In genomic region chrX:10905047-10905446, dm6 we compare ENCODE assay signal across 5 fruit fly cellular contexts.
TF ChIP-seq lines count a peak whose summit lies in the region.

No protein-coding gene starts in this region.

- no peak for TF ChIP-seq CTCF in whole organism, embryonic (GFP tag; optimal IDR thresholded peaks at IDR 0.05; lab: Kevin White, UChicago)

TF ChIP-seq in whole organism, adult, 20 proteins besides CTCF, POLR2A, EP300 and RAD21:
- TF ChIP-seq bab1 (GFP tag; optimal IDR thresholded peaks at IDR 0.05; lab: Kevin White, UChicago) (peak; percentile 42), CG14711 (tag; optimal IDR thresholded peaks at IDR 0.05; lab: Kevin White, UChicago) (no peak)

TF ChIP-seq in whole organism, embryonic, 481 proteins besides CTCF, POLR2A, EP300 and RAD21 (continues in another document):
- TF ChIP-seq CkIIα-i1 (GFP tag; IDR thresholded peaks at IDR 0.05; lab: Robert Waterston, UW) (no peak), Usf (GFP tag; optimal IDR thresholded peaks at IDR 0.05; lab: Kevin White, UChicago) (peak; percentile 46), Ravus (GFP tag; IDR thresholded peaks at IDR 0.05; lab: Robert Waterston, UW) (no peak), Gug (GFP tag; IDR thresholded peaks at IDR 0.05; lab: Robert Waterston, UW) (peak; percentile 33; the same call in 1 of the 4 replicates), disco-r (GFP tag; optimal IDR thresholded peaks at IDR 0.05; lab: Kevin White, UChicago) (no peak), NFAT (GFP tag; IDR thresholded peaks at IDR 0.05; lab: Robert Waterston, UW) (no peak), CG10959 (GFP tag; IDR thresholded peaks at IDR 0.05; lab: Robert Waterston, UW) (no peak), CG18262 (tag; optimal IDR thresholded peaks at IDR 0.05; lab: Kevin White, UChicago) (peak; percentile 80), HHEX (GFP tag; optimal IDR thresholded peaks at IDR 0.05; lab: Kevin White, UChicago) (peak; percentile 74), CG10321 (GFP tag; IDR thresholded peaks at IDR 0.05; lab: Robert Waterston, UW) (no peak), tna (GFP tag; IDR thresholded peaks at IDR 0.05; lab: Robert Waterston, UW; ENCODE audit: partially characterized antibody) (no peak), CG4404 (GFP tag; IDR thresholded peaks at IDR 0.05; lab: Robert Waterston, UW) (peak; percentile 59), h (optimal IDR thresholded peaks at IDR 0.05; lab: Kevin White, UChicago) (no peak), CG30403 (GFP tag; optimal IDR thresholded peaks at IDR 0.05; lab: Kevin White, UChicago) (peak; percentile 71), Asciz (GFP tag; optimal IDR thresholded peaks at IDR 0.05; lab: Kevin White, UChicago) (peak; percentile 45), CG32767 (GFP tag; IDR thresholded peaks at IDR 0.05; lab: Robert Waterston, UW) (peak; percentile 31; the same call in 1 of the 2 replicates), CG5180 (GFP tag; optimal IDR thresholded peaks at IDR 0.05; lab: Kevin White, UChicago) (peak; percentile 38), CG3726 (GFP tag; IDR thresholded peaks at IDR 0.05; lab: Robert Waterston, UW) (0 out of 3 replicates have a peak, but pooled peaks have one; percentile 31), CG11504 (tag; optimal IDR thresholded peaks at IDR 0.05; lab: Kevin White, UChicago) (peak; percentile 82), CG14965 (GFP tag; optimal IDR thresholded peaks at IDR 0.05; lab: Kevin White, UChicago; ENCODE audit: borderline replicate concordance) (peak; percentile 36), tio (GFP tag; optimal IDR thresholded peaks at IDR 0.05; lab: Kevin White, UChicago) (peak; percentile 80)

TF ChIP-seq in whole organism, prepupa, 60 proteins besides CTCF, POLR2A, EP300 and RAD21 (continues in another document):
- TF ChIP-seq CG31627 (GFP tag; optimal IDR thresholded peaks at IDR 0.05; lab: Kevin White, UChicago): peak; percentile 29
- TF ChIP-seq Ets21C (GFP tag; optimal IDR thresholded peaks at IDR 0.05; lab: Kevin White, UChicago): peak; percentile 15
- no peak for TF ChIP-seq CG6276 (GFP tag; optimal IDR thresholded peaks at IDR 0.05; lab: Kevin White, UChicago)
- TF ChIP-seq CG6792 (GFP tag; optimal IDR thresholded peaks at IDR 0.05; lab: Kevin White, UChicago): peak; percentile 4
- TF ChIP-seq CG3919 (GFP tag; optimal IDR thresholded peaks at IDR 0.05; lab: Kevin White, UChicago): no peak
- TF ChIP-seq Ets96B (tag; optimal IDR thresholded peaks at IDR 0.05; lab: Kevin White, UChicago): no peak
- TF ChIP-seq Hr38 (GFP tag; optimal IDR thresholded peaks at IDR 0.05; lab: Kevin White, UChicago): no peak
- no peak for TF ChIP-seq Blimp-1 (GFP tag; optimal IDR thresholded peaks at IDR 0.05; lab: Kevin White, UChicago)
- peak; percentile 13 for TF ChIP-seq spab (GFP tag; optimal IDR thresholded peaks at IDR 0.05; lab: Kevin White, UChicago)
- TF ChIP-seq Eip75B (GFP tag; optimal IDR thresholded peaks at IDR 0.05; lab: Kevin White, UChicago): peak; percentile 57
- peak; percentile 51 for TF ChIP-seq esn (GFP tag; optimal IDR thresholded peaks at IDR 0.05; lab: Kevin White, UChicago)
- peak; percentile 10; the same call in 1 of the 3 replicates for TF ChIP-seq eg (GFP tag; IDR thresholded peaks at IDR 0.05; lab: Robert Waterston, UW)
- peak; percentile 42 for TF ChIP-seq CG32006 (GFP tag; optimal IDR thresholded peaks at IDR 0.05; lab: Kevin White, UChicago)
- no peak for TF ChIP-seq fkh (GFP tag; optimal IDR thresholded peaks at IDR 0.05; lab: Kevin White, UChicago)
- TF ChIP-seq CG15336 (GFP tag; IDR thresholded peaks at IDR 0.05; lab: Robert Waterston, UW): peak; percentile 46
- no peak for TF ChIP-seq CG4318 (GFP tag; optimal IDR thresholded peaks at IDR 0.05; lab: Kevin White, UChicago)
- peak; percentile 33 for TF ChIP-seq Smox (GFP tag; optimal IDR thresholded peaks at IDR 0.05; lab: Kevin White, UChicago)
- TF ChIP-seq acj6 (GFP tag; optimal IDR thresholded peaks at IDR 0.05; lab: Kevin White, UChicago): peak; percentile 16
- TF ChIP-seq OdsH (GFP tag; optimal IDR thresholded peaks at IDR 0.05; lab: Kevin White, UChicago): peak; percentile 36
- peak; percentile 20 for TF ChIP-seq CG34406 (GFP tag; optimal IDR thresholded peaks at IDR 0.05; lab: Kevin White, UChicago)
- TF ChIP-seq cyc (GFP tag; optimal IDR thresholded peaks at IDR 0.05; lab: Kevin White, UChicago): no peak
- peak; percentile 20 for TF ChIP-seq Hr4 (GFP tag; optimal IDR thresholded peaks at IDR 0.05; lab: Kevin White, UChicago)
- TF ChIP-seq CG11902 (GFP tag; optimal IDR thresholded peaks at IDR 0.05; lab: Kevin White, UChicago): no peak

TF ChIP-seq in whole organism, pupa, 21 proteins besides CTCF, POLR2A, EP300 and RAD21:
- TF ChIP-seq CG13204 (GFP tag; optimal IDR thresholded peaks at IDR 0.05; lab: Kevin White, UChicago) (no peak), CG8159 (tag; optimal IDR thresholded peaks at IDR 0.05; lab: Kevin White, UChicago) (peak; percentile 35), CG17806 (tag; optimal IDR thresholded peaks at IDR 0.05; lab: Kevin White, UChicago) (no peak), Snoo (tag; optimal IDR thresholded peaks at IDR 0.05; lab: Kevin White, UChicago) (peak; percentile 18), CG14655 (GFP tag; optimal IDR thresholded peaks at IDR 0.05; lab: Kevin White, UChicago) (peak; percentile 38), CG8301 (tag; optimal IDR thresholded peaks at IDR 0.05; lab: Kevin White, UChicago) (no peak), CG9948 (tag; optimal IDR thresholded peaks at IDR 0.05; lab: Kevin White, UChicago) (peak; percentile 11), Pif1A (GFP tag; optimal IDR thresholded peaks at IDR 0.05; lab: Kevin White, UChicago) (peak; percentile 19), CG32121 (GFP tag; IDR thresholded peaks at IDR 0.05; lab: Robert Waterston, UW) (no peak), gl (tag; optimal IDR thresholded peaks at IDR 0.05; lab: Kevin White, UChicago) (no peak), EcR (GFP tag; optimal IDR thresholded peaks at IDR 0.05; lab: Kevin White, UChicago) (no peak), CG12605 (GFP tag; IDR thresholded peaks at IDR 0.05; lab: Robert Waterston, UW) (no peak), D1 (tag; optimal IDR thresholded peaks at IDR 0.05; lab: Kevin White, UChicago) (no peak), Pif1B (GFP tag; optimal IDR thresholded peaks at IDR 0.05; lab: Kevin White, UChicago) (peak; percentile 24), CG4496 (GFP tag; IDR thresholded peaks at IDR 0.05; lab: Robert Waterston, UW) (no peak), CG15710 (tag; optimal IDR thresholded peaks at IDR 0.05; lab: Kevin White, UChicago) (peak; percentile 7), rn (GFP tag; IDR thresholded peaks at IDR 0.05; lab: Robert Waterston, UW) (no peak)

TF ChIP-seq in whole organism, wandering third instar larva, 38 proteins besides CTCF, POLR2A, EP300 and RAD21 (continues in another document):
- TF ChIP-seq OdsH (GFP tag; optimal IDR thresholded peaks at IDR 0.05; lab: Kevin White, UChicago) (no peak), Myc (optimal IDR thresholded peaks at IDR 0.05; lab: Kevin White, UChicago) (no peak), Dif (GFP tag; optimal IDR thresholded peaks at IDR 0.05; lab: Kevin White, UChicago; ENCODE audit: partially characterized antibody) (no peak), ey (GFP tag; optimal IDR thresholded peaks at IDR 0.05; lab: Kevin White, UChicago) (no peak), dl (GFP tag; optimal IDR thresholded peaks at IDR 0.05; lab: Kevin White, UChicago; ENCODE audit: insufficient read depth in 1 of 2, partially characterized antibody in 2 of 2) (no peak), Jra (GFP tag; optimal IDR thresholded peaks at IDR 0.05; lab: Kevin White, UChicago) (no peak), CrebA (GFP tag; optimal IDR thresholded peaks at IDR 0.05; lab: Kevin White, UChicago; ENCODE audit: borderline replicate concordance) (no peak), foxo (GFP tag; optimal IDR thresholded peaks at IDR 0.05; lab: Kevin White, UChicago) (peak in 1 of 2 experiments; percentile 42), fru (GFP tag; optimal IDR thresholded peaks at IDR 0.05; lab: Kevin White, UChicago) (peak; percentile 60), CG32264 (GFP tag; optimal IDR thresholded peaks at IDR 0.05; lab: Kevin White, UChicago) (no peak), sv (GFP tag; optimal IDR thresholded peaks at IDR 0.05; lab: Kevin White, UChicago) (peak; percentile 36), br (GFP tag; optimal IDR thresholded peaks at IDR 0.05; lab: Kevin White, UChicago) (no peak), Sp1 (GFP tag; optimal IDR thresholded peaks at IDR 0.05; lab: Kevin White, UChicago) (peak; percentile 24), CG9705 (GFP tag; optimal IDR thresholded peaks at IDR 0.05; lab: Kevin White, UChicago) (no peak), rgr (GFP tag; optimal IDR thresholded peaks at IDR 0.05; lab: Kevin White, UChicago) (no peak), Dfd (GFP tag; optimal IDR thresholded peaks at IDR 0.05; lab: Kevin White, UChicago) (no peak), usp (GFP tag; optimal IDR thresholded peaks at IDR 0.05; lab: Kevin White, UChicago) (no peak), brk (GFP tag; optimal IDR thresholded peaks at IDR 0.05; lab: Kevin White, UChicago) (no peak), lola (GFP tag; optimal IDR thresholded peaks at IDR 0.05; lab: Kevin White, UChicago) (no peak), tai (GFP tag; optimal IDR thresholded peaks at IDR 0.05; lab: Kevin White, UChicago) (no peak), psq (GFP tag; optimal IDR thresholded peaks at IDR 0.05; lab: Kevin White, UChicago) (peak; percentile 7), HLH106 (tag; optimal IDR thresholded peaks at IDR 0.05; lab: Kevin White, UChicago) (no peak), dsf (GFP tag; optimal IDR thresholded peaks at IDR 0.05; lab: Kevin White, UChicago; ENCODE audit: borderline replicate concordance) (no peak), h (GFP tag; optimal IDR thresholded peaks at IDR 0.05; lab: Kevin White, UChicago) (peak; percentile 3), N (GFP tag; optimal IDR thresholded peaks at IDR 0.05; lab: Kevin White, UChicago) (no peak), Hnf4 (GFP tag; optimal IDR thresholded peaks at IDR 0.05; lab: Kevin White, UChicago) (no peak), Hr78 (GFP tag; optimal IDR thresholded peaks at IDR 0.05; lab: Kevin White, UChicago) (no peak), Mio (GFP tag; optimal IDR thresholded peaks at IDR 0.05; lab: Kevin White, UChicago) (no peak), Hr83 (GFP tag; optimal IDR thresholded peaks at IDR 0.05; lab: Kevin White, UChicago; ENCODE audit: poor library complexity, severe bottlenecking) (no peak), Vsx2 (GFP tag; optimal IDR thresholded peaks at IDR 0.05; lab: Kevin White, UChicago; ENCODE audit: partially characterized antibody) (no peak), dmrt93B (GFP tag; optimal IDR thresholded peaks at IDR 0.05; lab: Kevin White, UChicago) (no peak), woc (GFP tag; optimal IDR thresholded peaks at IDR 0.05; lab: Kevin White, UChicago) (no peak), GATAd (GFP tag; optimal IDR thresholded peaks at IDR 0.05; lab: Kevin White, UChicago) (no peak), jim (GFP tag; optimal IDR thresholded peaks at IDR 0.05; lab: Kevin White, UChicago) (no peak), Rel (GFP tag; optimal IDR thresholded peaks at IDR 0.05; lab: Kevin White, UChicago) (no peak), Rel (tag; optimal IDR thresholded peaks at IDR 0.05; lab: Kevin White, UChicago) (no peak)
